Fruit fly (Drosophila melanogaster) whole organism, embryonic: ENCODE measurements around the gene Jhbp13.
A peak's percentile ranks its signal among the peaks of the same experiment; 100 is the strongest.

ENCODE experiments used
- Blimp-1 ChIP-seq: fragments of 200-800 bp; sonication (Bioruptor generic); optimal IDR thresholded peaks from 3 replicates; lab custom pipeline; 2018; ENCODE audit warnings: missing biosample characterization, missing genetic modification characterization, mild to moderate bottlenecking, moderate library complexity, missing genetic modification reagents
- CG11456 ChIP-seq: fragments of 200-800 bp; sonication (Bioruptor generic); IDR thresholded peaks from 3 replicates; pipeline ENCODE4 v1.3.6; 2022; ENCODE audit warnings: missing biosample characterization, missing genetic modification characterization
- CG11560 ChIP-seq: fragments of 200-800 bp; sonication (Bioruptor generic); IDR thresholded peaks from 3 replicates; pipeline ENCODE4 v1.3.6; 2022; ENCODE audit warnings: missing biosample characterization, missing genetic modification characterization
- CG12071 ChIP-seq: fragments of 200-800 bp; sonication (Bioruptor generic); optimal IDR thresholded peaks from 3 replicates; lab custom pipeline; 2018; ENCODE audit warnings: missing biosample characterization, mild to moderate bottlenecking, missing genetic modification characterization
- CG12236 ChIP-seq: fragments of 200-800 bp; sonication (Bioruptor generic); optimal IDR thresholded peaks from 2 replicates; lab custom pipeline; 2016; ENCODE audit warnings: missing biosample characterization, missing genetic modification characterization
- CG12659 ChIP-seq: fragments of 200-800 bp; sonication (Bioruptor generic); optimal IDR thresholded peaks from 3 replicates; lab custom pipeline; 2017; ENCODE audit warnings: mild to moderate bottlenecking, missing biosample characterization, missing genetic modification reagents, missing genetic modification characterization
- CG13123 ChIP-seq: fragments of 200-800 bp; sonication (Bioruptor generic); optimal IDR thresholded peaks from 2 replicates; lab custom pipeline; 2016; ENCODE audit warnings: missing biosample characterization, missing genetic modification characterization
- CG13624 ChIP-seq: fragments of 200-800 bp; sonication (Bioruptor generic); optimal IDR thresholded peaks from 2 replicates; lab custom pipeline; 2016; ENCODE audit warnings: missing biosample characterization, missing genetic modification characterization
- CG14710 ChIP-seq: fragments of 200-800 bp; sonication (Bioruptor generic); optimal IDR thresholded peaks from 3 replicates; lab custom pipeline; 2019; ENCODE audit warnings: missing biosample characterization, mild to moderate bottlenecking, missing genetic modification characterization, moderate library complexity
- CG15269 ChIP-seq: fragments of 200-800 bp; sonication (Bioruptor generic); optimal IDR thresholded peaks from 2 replicates; lab custom pipeline; 2018; ENCODE audit warnings: missing biosample characterization, mild to moderate bottlenecking, missing genetic modification characterization, moderate library complexity
- CG1602 ChIP-seq: fragments of 200-800 bp; sonication (Bioruptor generic); optimal IDR thresholded peaks from 3 replicates; lab custom pipeline; 2016; ENCODE audit warnings: missing biosample characterization, missing genetic modification characterization
- CG17612 ChIP-seq: fragments of 200-800 bp; sonication (Bioruptor generic); IDR thresholded peaks from 2 replicates; pipeline ENCODE4 v1.3.6; 2022; ENCODE audit warnings: missing biosample characterization, missing genetic modification characterization
- CG17829 ChIP-seq: fragments of 200-800 bp; optimal IDR thresholded peaks from 2 replicates; lab custom pipeline; 2019; ENCODE audit warnings: missing biosample characterization, mild to moderate bottlenecking, missing genetic modification characterization, moderate library complexity
- CG17912 ChIP-seq: fragments of 200-800 bp; sonication (Bioruptor generic); optimal IDR thresholded peaks from 2 replicates; lab custom pipeline; 2018; ENCODE audit warnings: missing biosample characterization, mild to moderate bottlenecking, missing genetic modification characterization
- CG2116 ChIP-seq: fragments of 200-800 bp; sonication (Bioruptor generic); optimal IDR thresholded peaks from 3 replicates; lab custom pipeline; 2018; ENCODE audit warnings: missing biosample characterization, mild to moderate bottlenecking, missing genetic modification characterization
- CG31365 ChIP-seq: fragments of 200-800 bp; sonication (Bioruptor generic); optimal IDR thresholded peaks from 2 replicates; lab custom pipeline; 2018; ENCODE audit warnings: missing biosample characterization, mild to moderate bottlenecking, missing genetic modification characterization
- CG3281 ChIP-seq: fragments of 200-800 bp; sonication (Bioruptor generic); optimal IDR thresholded peaks from 3 replicates; lab custom pipeline; 2017; ENCODE audit warnings: missing biosample characterization, mild to moderate bottlenecking, missing genetic modification characterization
- CG42726 ChIP-seq: fragments of 200-800 bp; sonication (Bioruptor generic); IDR thresholded peaks from 2 replicates; pipeline ENCODE4 v1.3.6; 2022; ENCODE audit warnings: missing biosample characterization, missing genetic modification characterization; ENCODE audit not compliant: partially characterized antibody
- CG4404 ChIP-seq: fragments of 200-800 bp; sonication (Bioruptor generic); IDR thresholded peaks from 2 replicates; pipeline ENCODE4 v1.3.6; 2022; ENCODE audit warnings: missing biosample characterization, missing genetic modification characterization
- CG6254 ChIP-seq: fragments of 200-800 bp; sonication (Bioruptor generic); optimal IDR thresholded peaks from 3 replicates; lab custom pipeline; 2017; ENCODE audit warnings: mild to moderate bottlenecking, missing biosample characterization, missing genetic modification reagents, missing genetic modification characterization
- CG6654 ChIP-seq: fragments of 200-800 bp; sonication (Bioruptor generic); optimal IDR thresholded peaks from 2 replicates; lab custom pipeline; 2017; ENCODE audit warnings: missing biosample characterization, mild to moderate bottlenecking, missing genetic modification characterization
- CG6854 ChIP-seq: fragments of 200-800 bp; sonication (Bioruptor generic); optimal IDR thresholded peaks from 3 replicates; lab custom pipeline; 2017; ENCODE audit warnings: missing biosample characterization, mild to moderate bottlenecking, missing genetic modification characterization
- CG8388 ChIP-seq: fragments of 200-800 bp; sonication (Bioruptor generic); optimal IDR thresholded peaks from 2 replicates; lab custom pipeline; 2019; ENCODE audit warnings: missing biosample characterization, mild to moderate bottlenecking, missing genetic modification characterization, moderate library complexity
- CG8944 ChIP-seq: fragments of 200-800 bp; sonication (Bioruptor generic); optimal IDR thresholded peaks from 3 replicates; lab custom pipeline; 2016; ENCODE audit warnings: missing biosample characterization, missing genetic modification characterization
- CTCF ChIP-seq: fragments of 200-800 bp; sonication (Bioruptor generic); optimal IDR thresholded peaks from 2 replicates; lab custom pipeline; 2017; ENCODE audit warnings: missing biosample characterization, mild to moderate bottlenecking, missing genetic modification characterization, moderate library complexity
- Camta ChIP-seq: fragments of 200-800 bp; sonication (Bioruptor generic); optimal IDR thresholded peaks from 2 replicates; lab custom pipeline; 2016; ENCODE audit warnings: missing biosample characterization, missing genetic modification characterization
- Doc2 ChIP-seq: fragments of 200-800 bp; sonication (Bioruptor generic); IDR thresholded peaks from 2 replicates; pipeline ENCODE4 v1.3.6; 2022; ENCODE audit warnings: missing biosample characterization, missing genetic modification characterization
- Mad ChIP-seq: fragments of 200-800 bp; sonication (Bioruptor generic); optimal IDR thresholded peaks from 2 replicates; lab custom pipeline; 2016; ENCODE audit warnings: missing biosample characterization, missing genetic modification characterization
- Max ChIP-seq: fragments of 200-800 bp; sonication (Bioruptor generic); optimal IDR thresholded peaks from 2 replicates; lab custom pipeline; 2016; ENCODE audit warnings: missing biosample characterization, mild to moderate bottlenecking, missing genetic modification characterization
- Med ChIP-seq: fragments of 200-800 bp; sonication (Bioruptor generic); peaks from one replicate; lab custom pipeline; 2016; ENCODE audit warnings: missing biosample characterization, missing genetic modification characterization, mild to moderate bottlenecking, inconsistent platforms, moderate library complexity
- Side ChIP-seq: fragments of 200-800 bp; sonication (Bioruptor generic); optimal IDR thresholded peaks from 2 replicates; lab custom pipeline; 2016; ENCODE audit warnings: missing biosample characterization, missing genetic modification characterization
- bab2 ChIP-seq: fragments of 200-800 bp; sonication (Bioruptor generic); optimal IDR thresholded peaks from 2 replicates; lab custom pipeline; 2016; ENCODE audit warnings: missing biosample characterization, missing genetic modification characterization
- cas ChIP-seq: fragments of 200-800 bp; sonication (Bioruptor generic); IDR thresholded peaks from 2 replicates; pipeline ENCODE4 v1.3.6; 2022; ENCODE audit warnings: missing biosample characterization, missing genetic modification characterization
- crc ChIP-seq: fragments of 200-800 bp; sonication (Bioruptor generic); optimal IDR thresholded peaks from 2 replicates; lab custom pipeline; 2016; ENCODE audit warnings: missing biosample characterization, missing genetic modification characterization
- croc ChIP-seq: fragments of 200-800 bp; sonication (Bioruptor generic); conservative IDR thresholded peaks from 3 replicates; pipeline ENCODE4 v1.3.6; 2022; ENCODE audit warnings: missing biosample characterization, missing genetic modification characterization
- dan ChIP-seq: fragments of 200-800 bp; sonication (Bioruptor generic); IDR thresholded peaks from 2 replicates; pipeline ENCODE4 v1.3.6; 2022; ENCODE audit warnings: missing biosample characterization, missing genetic modification characterization
- fd96Cb ChIP-seq: fragments of 200-800 bp; sonication (Bioruptor generic); optimal IDR thresholded peaks from 2 replicates; lab custom pipeline; 2018; ENCODE audit warnings: missing biosample characterization, mild to moderate bottlenecking, missing genetic modification characterization, moderate library complexity
- grau ChIP-seq: fragments of 200-800 bp; optimal IDR thresholded peaks from 3 replicates; lab custom pipeline; 2019; ENCODE audit warnings: missing biosample characterization, mild to moderate bottlenecking, missing genetic modification characterization, moderate library complexity
- gro ChIP-seq: fragments of 200-800 bp; sonication (Bioruptor generic); optimal IDR thresholded peaks from 2 replicates; lab custom pipeline; 2016; ENCODE audit warnings: missing biosample characterization, missing genetic modification characterization
- insv ChIP-seq, 2 experiments: fragments of 200-800 bp; sonication (Bioruptor generic); optimal IDR thresholded peaks; 3 replicates each; lab custom pipeline; 2016 to 2018; ENCODE audit warnings: missing biosample characterization in 2 of 2, missing genetic modification characterization in 2 of 2
- jing ChIP-seq: fragments of 200-800 bp; sonication (Bioruptor generic); optimal IDR thresholded peaks from 2 replicates; lab custom pipeline; 2018; ENCODE audit warnings: missing biosample characterization, mild to moderate bottlenecking, missing genetic modification characterization
- lilli ChIP-seq: fragments of 200-800 bp; sonication (Bioruptor generic); optimal IDR thresholded peaks from 3 replicates; lab custom pipeline; 2016; ENCODE audit warnings: missing biosample characterization, missing genetic modification characterization
- lola ChIP-seq, 3 experiments: fragments of >200 bp in 2 of 3; fragments of 200-800 bp in 1 of 3; sonication (Bioruptor generic) in 1 of 3; optimal IDR thresholded peaks; 2 replicates each; lab custom pipeline; 2017 to 2019; ENCODE audit warnings: missing biosample characterization in 3 of 3, missing genetic modification characterization in 3 of 3, mild to moderate bottlenecking in 1 of 3, moderate library complexity in 1 of 3
- nerfin-2 ChIP-seq: fragments of 200-800 bp; sonication (Bioruptor generic); IDR thresholded peaks from 2 replicates; pipeline ENCODE4 v1.3.6; 2022; ENCODE audit warnings: missing biosample characterization, missing genetic modification characterization; ENCODE audit not compliant: partially characterized antibody
- nom ChIP-seq: fragments of 200-800 bp; sonication (Bioruptor generic); optimal IDR thresholded peaks from 2 replicates; lab custom pipeline; 2017; ENCODE audit warnings: missing biosample characterization, missing genetic modification characterization, mild to moderate bottlenecking, moderate library complexity, missing genetic modification reagents
- p53 ChIP-seq: fragments of 200-800 bp; sonication (Bioruptor generic); optimal IDR thresholded peaks from 2 replicates; lab custom pipeline; 2016; ENCODE audit warnings: missing biosample characterization, missing genetic modification characterization
- pb ChIP-seq: fragments of 200-800 bp; sonication (Bioruptor generic); optimal IDR thresholded peaks from 3 replicates; lab custom pipeline; 2016; ENCODE audit warnings: missing biosample characterization, missing genetic modification characterization
- pho ChIP-seq: fragments of 200-800 bp; sonication (Bioruptor generic); optimal IDR thresholded peaks from 2 replicates; lab custom pipeline; 2016; ENCODE audit warnings: missing biosample characterization, missing genetic modification characterization
- sens ChIP-seq: fragments of 200-800 bp; sonication (Bioruptor generic); peaks from one replicate; lab custom pipeline; 2016; ENCODE audit warnings: missing biosample characterization, missing genetic modification characterization
- sug ChIP-seq: fragments of 200-800 bp; optimal IDR thresholded peaks from 2 replicates; lab custom pipeline; 2019; ENCODE audit warnings: missing biosample characterization, mild to moderate bottlenecking, missing genetic modification characterization, moderate library complexity
- tna ChIP-seq: fragments of 200-800 bp; sonication (Bioruptor generic); IDR thresholded peaks from 2 replicates; pipeline ENCODE4 v1.3.6; 2022; ENCODE audit warnings: missing biosample characterization, missing genetic modification characterization; ENCODE audit not compliant: partially characterized antibody
- twi ChIP-seq: fragments of 200-800 bp; optimal IDR thresholded peaks from 2 replicates; lab custom pipeline; 2019; ENCODE audit warnings: missing biosample characterization, mild to moderate bottlenecking, missing genetic modification characterization, moderate library complexity

The Jhbp13 gene

DNA sequence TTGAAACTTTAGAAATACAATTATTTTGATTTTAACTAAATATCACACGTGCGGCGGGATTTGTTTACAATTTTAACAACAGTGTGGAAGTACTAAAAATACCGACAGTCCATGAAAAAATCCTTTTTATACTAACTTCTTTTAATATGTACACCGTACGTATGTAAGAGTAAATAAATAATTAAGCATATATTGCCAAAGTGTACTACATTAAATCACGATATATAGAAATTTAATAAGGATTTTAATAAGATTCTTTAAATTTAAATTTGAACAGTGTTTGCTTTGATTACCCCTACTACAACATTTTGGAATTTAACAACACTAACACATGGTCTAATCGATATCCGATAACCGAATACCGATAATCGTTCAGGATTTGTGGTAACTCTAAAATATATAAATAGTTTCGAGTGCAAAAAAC lies 17.6 kb upstream of the Jhbp13 start, which contains the start of the genes Ski6 and CG16812:
Gene Ski6 (minus strand): TSS at position 205 of the 424 bp plus-strand sequence.
Gene CG16812 (plus strand): TSS at position 363 of the 424 bp plus-strand sequence.
- no peak for TF ChIP-seq sug (tag; lab: Kevin White, UChicago)
- TF ChIP-seq fd96Cb (tag; lab: Kevin White, UChicago) = peak; percentile 61
- TF ChIP-seq lola (GFP tag; optimal IDR thresholded peaks at IDR 0.05; lab: Kevin White, UChicago) = peak in 1 of 3 experiments; percentile 71
- peak; percentile 67 for TF ChIP-seq CG13123 (GFP tag; lab: Kevin White, UChicago)
- no peak for TF ChIP-seq p53 (GFP tag; lab: Kevin White, UChicago)
- TF ChIP-seq CG3281 = no peak
- peak; percentile 50 for TF ChIP-seq pho
- peak; percentile 82 for TF ChIP-seq CG12659 (GFP tag; lab: Kevin White, UChicago)
- no peak for TF ChIP-seq nom
- TF ChIP-seq CG6654 (GFP tag; lab: Kevin White, UChicago) = no peak
- TF ChIP-seq CG8388 = peak; percentile 63
- TF ChIP-seq tna (GFP tag; lab: Robert Waterston, UW) = no peak
- peak; percentile 65 for TF ChIP-seq twi (tag; lab: Kevin White, UChicago)
- peak; percentile 73 for TF ChIP-seq cas (GFP tag; lab: Robert Waterston, UW)
- TF ChIP-seq gro (GFP tag; lab: Kevin White, UChicago) = no peak
- no peak for TF ChIP-seq pb (GFP tag; lab: Kevin White, UChicago)
- TF ChIP-seq CG14710 (tag; lab: Kevin White, UChicago) = peak; percentile 88
- TF ChIP-seq lilli (GFP tag; lab: Kevin White, UChicago) = peak; percentile 77
- no peak for TF ChIP-seq Doc2 (GFP tag; lab: Robert Waterston, UW)
- no peak for TF ChIP-seq CG6854 (GFP tag; lab: Kevin White, UChicago)
- peak; percentile 78 for TF ChIP-seq grau (tag; lab: Kevin White, UChicago)
- TF ChIP-seq nerfin-2 (GFP tag; lab: Robert Waterston, UW) = no peak
- no peak for TF ChIP-seq CG12236
- no peak for TF ChIP-seq dan (GFP tag; lab: Robert Waterston, UW)
- TF ChIP-seq CG2116 = peak; percentile 65
- TF ChIP-seq CG11560 (tag; lab: Robert Waterston, UW) = no peak
- no peak for TF ChIP-seq CG6254 (GFP tag; lab: Kevin White, UChicago)
- TF ChIP-seq CG11456 = no peak
- no peak for TF ChIP-seq CG17912 (GFP tag; lab: Kevin White, UChicago)
- no peak for TF ChIP-seq CG17612
- no peak for TF ChIP-seq jing (GFP tag; lab: Kevin White, UChicago)
- no peak for TF ChIP-seq Blimp-1 (GFP tag; lab: Kevin White, UChicago)
- peak; percentile 40; the same call in 1 of the 2 replicates for TF ChIP-seq CG4404
- TF ChIP-seq insv (GFP tag; optimal IDR thresholded peaks at IDR 0.05; lab: Kevin White, UChicago) = peak in 1 of 2 experiments; percentile 33
- TF ChIP-seq CG17829 (tag; lab: Kevin White, UChicago) = peak; percentile 87
- no peak for TF ChIP-seq Side
- TF ChIP-seq CG15269 = peak; percentile 83
- TF ChIP-seq croc (GFP tag; lab: Robert Waterston, UW) = no peak
- peak; percentile 94 for TF ChIP-seq sens (GFP tag; lab: Kevin White, UChicago)
- no peak for TF ChIP-seq CG8944 (GFP tag; lab: Kevin White, UChicago)
- TF ChIP-seq CG42726 (GFP tag; lab: Robert Waterston, UW) = no peak
- no peak for TF ChIP-seq CG31365
- peak; percentile 75 for TF ChIP-seq Max (GFP tag; lab: Kevin White, UChicago)
- peak; percentile 54 for TF ChIP-seq bab2 (GFP tag; lab: Kevin White, UChicago)
- no peak for TF ChIP-seq CTCF (GFP tag; lab: Kevin White, UChicago)
- TF ChIP-seq CG13624 = peak; percentile 31
- TF ChIP-seq crc (GFP tag; lab: Kevin White, UChicago) = no peak
- peak; percentile 32 for TF ChIP-seq Mad
- peak; percentile 48 for TF ChIP-seq Camta (GFP tag; lab: Kevin White, UChicago)
- no peak for TF ChIP-seq CG12071 (GFP tag; lab: Kevin White, UChicago)
- TF ChIP-seq CG1602 = peak; percentile 60
- peak; percentile 84 for TF ChIP-seq Med (GFP tag; lab: Kevin White, UChicago)
